Fruit fly (Drosophila melanogaster): ENCODE measurements around the gene ems.
A peak's percentile ranks its signal among the peaks of the same experiment; 100 is the strongest.

ems gene

DNA sequence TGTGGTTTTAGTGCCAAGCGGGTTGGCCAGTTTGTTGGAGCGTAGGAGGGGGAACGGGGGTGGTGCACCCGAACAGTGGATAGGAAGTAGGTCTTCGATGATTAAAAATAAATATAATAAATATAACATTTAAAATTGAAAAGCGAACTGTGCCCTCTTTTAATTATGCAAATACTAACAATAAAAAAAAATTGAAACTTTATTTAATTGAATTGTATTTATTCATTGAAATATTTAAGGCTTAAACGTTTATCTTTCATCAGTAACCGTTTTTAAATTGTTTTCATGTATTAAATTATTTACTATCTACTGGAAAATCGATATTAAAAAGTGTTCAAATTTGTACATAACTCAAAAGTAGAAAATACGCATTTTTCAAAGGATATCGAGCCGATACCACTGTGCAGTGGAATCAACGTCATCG lies 26.2 kb upstream of the ems start:
- TF ChIP-seq CG18262 (tag; optimal IDR thresholded peaks at IDR 0.05) (peak; percentile 13), CG4328 (GFP tag; optimal IDR thresholded peaks at IDR 0.05) (no peak)

- TF ChIP-seq Adf1 (GFP tag; IDR thresholded peaks at IDR 0.05) (peak; percentile 25; the same call in 1 of the 2 replicates), Eip74EF (GFP tag; optimal IDR thresholded peaks at IDR 0.05) (no peak), jing (GFP tag; optimal IDR thresholded peaks at IDR 0.05) (peak; percentile 59), CG32767 (GFP tag; IDR thresholded peaks at IDR 0.05) (peak; percentile 42; the same call in 1 of the 2 replicates), CG17829 (tag; optimal IDR thresholded peaks at IDR 0.05) (peak; percentile 34), cas (GFP tag; IDR thresholded peaks at IDR 0.05) (no peak), Nf-YB (GFP tag; optimal IDR thresholded peaks at IDR 0.05) (peak; percentile 100), Nf-YC (tag; optimal IDR thresholded peaks at IDR 0.05) (peak; percentile 100), cg (GFP tag; optimal IDR thresholded peaks at IDR 0.05) (peak; percentile 58), CG7928 (GFP tag; optimal IDR thresholded peaks at IDR 0.05) (no peak), CG13287 (GFP tag; IDR thresholded peaks at IDR 0.05; ENCODE audit: partially characterized antibody) (peak; percentile 18; the same call in 1 of the 2 replicates), oc (tag; optimal IDR thresholded peaks at IDR 0.05) (peak; percentile 80), Blimp-1 (GFP tag; optimal IDR thresholded peaks at IDR 0.05) (no peak), sima (GFP tag; optimal IDR thresholded peaks at IDR 0.05) (no peak), vvl (GFP tag; IDR thresholded peaks at IDR 0.05) (peak; percentile 54; the same call in 1 of the 2 replicates), Mes4 (GFP tag; optimal IDR thresholded peaks at IDR 0.05) (no peak), HmgD (GFP tag; optimal IDR thresholded peaks at IDR 0.05) (peak; percentile 28), Awh (GFP tag; IDR thresholded peaks at IDR 0.05) (0 out of 2 replicates have a peak, but pooled peaks have one; percentile 16), ash1 (GFP tag; optimal IDR thresholded peaks at IDR 0.05) (peak; percentile 62), Rfx (GFP tag; IDR thresholded peaks at IDR 0.05) (no peak), tin (GFP tag; optimal IDR thresholded peaks at IDR 0.05) (no peak), Deaf1 (tag; optimal IDR thresholded peaks at IDR 0.05) (peak; percentile 28), Asciz (GFP tag; optimal IDR thresholded peaks at IDR 0.05) (no peak), kah (GFP tag; optimal IDR thresholded peaks at IDR 0.05) (peak; percentile 41), ato (GFP tag; IDR thresholded peaks at IDR 0.05; ENCODE audit: partially characterized antibody) (0 out of 2 replicates have a peak, but pooled peaks have one; percentile 10), Kr (GFP tag; optimal IDR thresholded peaks at IDR 0.05) (peak; percentile 1), Vsx1 (GFP tag; optimal IDR thresholded peaks at IDR 0.05) (no peak), otp (GFP tag; IDR thresholded peaks at IDR 0.05) (peak; percentile 43; the same call in 1 of the 3 replicates), Trl (optimal IDR thresholded peaks at IDR 0.05) (peak; percentile 23 to 37), Trl (GFP tag; optimal IDR thresholded peaks at IDR 0.05) (no peak), CG6654 (GFP tag; optimal IDR thresholded peaks at IDR 0.05) (no peak), crol (GFP tag; IDR thresholded peaks at IDR 0.05) (peak; percentile 89), seq (GFP tag; IDR thresholded peaks at IDR 0.05) (peak; percentile 81), CG8478 (optimal IDR thresholded peaks at IDR 0.05) (peak; percentile 92), Med (GFP tag) (peak; percentile 75), chinmo (GFP tag; IDR thresholded peaks at IDR 0.05; ENCODE audit: partially characterized antibody) (0 out of 4 replicates have a peak, but pooled peaks have one; percentile 80), ac (GFP tag; optimal IDR thresholded peaks at IDR 0.05) (no peak), Jarid2 (GFP tag; optimal IDR thresholded peaks at IDR 0.05) (peak; percentile 82), grau (tag; optimal IDR thresholded peaks at IDR 0.05) (peak; percentile 20), ham (GFP tag; IDR thresholded peaks at IDR 0.05) (no peak), Opbp (GFP tag; IDR thresholded peaks at IDR 0.05; ENCODE audit: partially characterized antibody) (0 out of 3 replicates have a peak, but pooled peaks have one; percentile 55), abd-A (tag; optimal IDR thresholded peaks at IDR 0.05) (peak; percentile 63), Bgb (GFP tag; IDR thresholded peaks at IDR 0.05; ENCODE audit: partially characterized antibody) (peak; percentile 49; the same call in 1 of the 2 replicates), CG18476 (GFP tag; optimal IDR thresholded peaks at IDR 0.05) (no peak), ewg (GFP tag; optimal IDR thresholded peaks at IDR 0.05) (peak; percentile 39), bbx (GFP tag; IDR thresholded peaks at IDR 0.05; ENCODE audit: partially characterized antibody) (peak; percentile 65)
Measured at dm6 chr3R:13877125-13877524, 24.5 kb upstream of the ems start.

All from whole organism, embryonic.